Worm (Caenorhabditis elegans): ENCODE measurements around the gene nft-1.

DNA sequence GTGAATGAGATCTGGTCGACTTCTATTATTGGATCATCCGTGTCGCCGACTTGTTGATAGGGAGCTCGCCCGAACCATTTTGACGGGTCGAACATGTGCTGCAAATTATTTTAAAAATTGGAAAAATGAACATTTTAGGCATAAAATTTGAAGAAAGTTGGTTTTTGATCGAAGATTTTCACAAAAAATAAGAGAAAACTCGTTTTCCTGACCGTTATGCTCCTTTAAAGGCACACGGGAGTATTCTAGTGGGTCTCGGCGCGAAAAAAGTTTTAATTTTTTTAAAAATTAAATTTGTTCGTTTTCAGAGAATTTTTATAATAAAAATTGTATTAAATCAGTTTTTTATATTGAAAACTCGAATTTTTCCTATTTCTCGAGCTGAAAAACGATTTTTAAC lies 9.5 kb upstream of the nft-1 start, which contains the start of gene Y56A3A.16:
- TF ChIP-seq nhr-25 (tag; optimal IDR thresholded peaks at IDR 0.05; ENCODE audit: borderline replicate concordance, insufficient read depth), result no peak
- no peak for TF ChIP-seq pha-4 (GFP tag; IDR thresholded peaks at IDR 0.05)
- no peak for TF ChIP-seq pha-4 (tag; optimal IDR thresholded peaks at IDR 0.05)
- no peak for TF ChIP-seq snpc-4 (tag; optimal IDR thresholded peaks at IDR 0.05)
- no peak for TF ChIP-seq ceh-20 (GFP tag; IDR thresholded peaks at IDR 0.05)
- TF ChIP-seq mep-1 (tag; optimal IDR thresholded peaks at IDR 0.05), result no peak
- TF ChIP-seq nhr-237 (tag; optimal IDR thresholded peaks at IDR 0.05), result no peak

All from whole organism, L4 larva.